Fruit fly (Drosophila melanogaster): ENCODE data around the gene fru.

- TF ChIP-seq insv (optimal IDR thresholded peaks at IDR 0.05) = no peak
- TF ChIP-seq psq (optimal IDR thresholded peaks at IDR 0.05) = no peak
- TF ChIP-seq ttk (optimal IDR thresholded peaks at IDR 0.05) = no peak
Measured at dm6 chr3R:18548787-18549186, 3.4 kb upstream of the fru start.
